Worm (Caenorhabditis elegans) whole organism, L3 larva: ENCODE data around the gene str-35.

Experiments
- ZK546.5 ChIP-seq: sonication (generic microtip); optimal IDR thresholded peaks from 2 replicates; lab custom pipeline; 2017; ENCODE audit warnings: missing biosample characterization, missing genetic modification characterization
- aly-2 ChIP-seq: fragments of 150-350 bp; optimal IDR thresholded peaks from 2 replicates; lab custom pipeline; 2014; ENCODE audit warnings: missing biosample characterization, missing genetic modification characterization
- ceh-16 ChIP-seq: sonication (generic microtip); optimal IDR thresholded peaks from 2 replicates; lab custom pipeline; 2017; ENCODE audit warnings: missing biosample characterization, missing genetic modification characterization
- ceh-28 ChIP-seq: fragments of 150-350 bp; optimal IDR thresholded peaks from 2 replicates; lab custom pipeline; 2014; ENCODE audit warnings: missing biosample characterization, missing genetic modification reagents, missing genetic modification characterization
- daf-12 ChIP-seq: fragments of 150-350 bp; optimal IDR thresholded peaks from 2 replicates; lab custom pipeline; 2014; ENCODE audit warnings: missing biosample characterization, missing genetic modification reagents, missing genetic modification characterization
- egl-27 ChIP-seq: sonication (generic microtip); optimal IDR thresholded peaks from 4 replicates; lab custom pipeline; 2017; ENCODE audit warnings: missing biosample characterization, missing genetic modification reagents, missing genetic modification characterization
- egl-5 ChIP-seq: fragments of 150-350 bp; optimal IDR thresholded peaks from 2 replicates; lab custom pipeline; 2017; ENCODE audit warnings: missing biosample characterization, missing genetic modification reagents, missing genetic modification characterization, inconsistent platforms
- elt-1 ChIP-seq: fragments of 150-350 bp; optimal IDR thresholded peaks from 2 replicates; lab custom pipeline; 2014; ENCODE audit warnings: missing biosample characterization, missing genetic modification characterization
- elt-2 ChIP-seq: sonication (generic microtip); optimal IDR thresholded peaks from 2 replicates; lab custom pipeline; 2016; ENCODE audit warnings: missing genetic modification reagents, mild to moderate bottlenecking, missing genetic modification characterization, missing compliant biosample characterization
- eor-1 ChIP-seq, 2 experiments: fragments of 150-350 bp; optimal IDR thresholded peaks; 2 replicates each; lab custom pipeline; 2014 to 2018; ENCODE audit warnings: missing biosample characterization in 2 of 2, missing genetic modification characterization in 2 of 2
- fkh-2 ChIP-seq: fragments of 150-350 bp; optimal IDR thresholded peaks from 2 replicates; lab custom pipeline; 2014; ENCODE audit warnings: missing biosample characterization, missing genetic modification reagents, missing genetic modification characterization
- fos-1 ChIP-seq: fragments of 150-350 bp; optimal IDR thresholded peaks from 2 replicates; lab custom pipeline; 2014; ENCODE audit warnings: missing biosample characterization, missing genetic modification characterization
- hmg-11 ChIP-seq: sonication (generic microtip); optimal IDR thresholded peaks from 2 replicates; lab custom pipeline; 2016; ENCODE audit warnings: missing genetic modification characterization, missing compliant biosample characterization
- lin-15B ChIP-seq: fragments of 150-350 bp; optimal IDR thresholded peaks from 2 replicates; lab custom pipeline; 2014; ENCODE audit warnings: missing biosample characterization, missing genetic modification characterization
- lin-39 ChIP-seq: fragments of 150-350 bp; optimal IDR thresholded peaks from 2 replicates; lab custom pipeline; 2018; ENCODE audit warnings: missing biosample characterization, missing genetic modification reagents, missing genetic modification characterization
- lsy-12 ChIP-seq: sonication (generic microtip); optimal IDR thresholded peaks from 2 replicates; lab custom pipeline; 2016; ENCODE audit warnings: mild to moderate bottlenecking, missing genetic modification characterization, missing compliant biosample characterization
- nfya-1 ChIP-seq: sonication (generic microtip); optimal IDR thresholded peaks from 2 replicates; lab custom pipeline; 2017; ENCODE audit warnings: missing genetic modification characterization, mild to moderate bottlenecking, missing compliant biosample characterization, antibody characterized with exemption, moderate library complexity; ENCODE audit not compliant: insufficient read depth
- nhr-11 ChIP-seq: fragments of 150-350 bp; optimal IDR thresholded peaks from 2 replicates; lab custom pipeline; 2014; ENCODE audit warnings: missing biosample characterization, missing genetic modification characterization
- nhr-12 ChIP-seq: fragments of 150-350 bp; optimal IDR thresholded peaks from 2 replicates; lab custom pipeline; 2014; ENCODE audit warnings: missing biosample characterization, missing genetic modification characterization
- nhr-23 ChIP-seq: fragments of 150-350 bp; optimal IDR thresholded peaks from 2 replicates; lab custom pipeline; 2014; ENCODE audit warnings: missing biosample characterization, missing genetic modification reagents, missing genetic modification characterization
- nhr-237 ChIP-seq: fragments of 150-350 bp; optimal IDR thresholded peaks from 2 replicates; lab custom pipeline; 2014; ENCODE audit warnings: missing biosample characterization, missing genetic modification characterization
- nhr-28 ChIP-seq: fragments of 150-350 bp; optimal IDR thresholded peaks from 2 replicates; lab custom pipeline; 2014; ENCODE audit warnings: missing biosample characterization, missing genetic modification characterization
- nhr-43 ChIP-seq: sonication (generic microtip); optimal IDR thresholded peaks from 2 replicates; lab custom pipeline; 2016; ENCODE audit warnings: mild to moderate bottlenecking, missing genetic modification characterization, missing compliant biosample characterization; ENCODE audit not compliant: poor library complexity, severe bottlenecking
- nhr-76 ChIP-seq: fragments of 150-350 bp; sonication (generic microtip); optimal IDR thresholded peaks from 5 replicates; lab custom pipeline; 2014; ENCODE audit warnings: missing biosample characterization, missing genetic modification characterization
- pqm-1 ChIP-seq: fragments of 150-350 bp; optimal IDR thresholded peaks from 2 replicates; lab custom pipeline; 2017; ENCODE audit warnings: missing biosample characterization, missing genetic modification characterization, inconsistent platforms
- sea-2 ChIP-seq: fragments of 150-350 bp; sonication (generic microtip); optimal IDR thresholded peaks from 4 replicates; lab custom pipeline; 2014; ENCODE audit warnings: missing biosample characterization, missing genetic modification reagents, missing genetic modification characterization
- skn-1 ChIP-seq: fragments of 150-350 bp; optimal IDR thresholded peaks from 2 replicates; lab custom pipeline; 2014; ENCODE audit warnings: missing biosample characterization, missing genetic modification characterization
- unc-39 ChIP-seq: sonication (generic microtip); optimal IDR thresholded peaks from 4 replicates; lab custom pipeline; 2017; ENCODE audit warnings: missing biosample characterization, missing genetic modification characterization
- unc-62 ChIP-seq: fragments of 150-350 bp; sonication (generic microtip); optimal IDR thresholded peaks from 4 replicates; lab custom pipeline; 2014; ENCODE audit warnings: missing biosample characterization, missing genetic modification reagents, missing genetic modification characterization
- zag-1 ChIP-seq: fragments of 150-350 bp; optimal IDR thresholded peaks from 2 replicates; lab custom pipeline; 2014; ENCODE audit warnings: missing biosample characterization, missing genetic modification characterization
- ztf-11 ChIP-seq: fragments of 150-350 bp; optimal IDR thresholded peaks from 2 replicates; lab custom pipeline; 2014; ENCODE audit warnings: missing biosample characterization, missing genetic modification characterization

The str-35 gene

DNA sequence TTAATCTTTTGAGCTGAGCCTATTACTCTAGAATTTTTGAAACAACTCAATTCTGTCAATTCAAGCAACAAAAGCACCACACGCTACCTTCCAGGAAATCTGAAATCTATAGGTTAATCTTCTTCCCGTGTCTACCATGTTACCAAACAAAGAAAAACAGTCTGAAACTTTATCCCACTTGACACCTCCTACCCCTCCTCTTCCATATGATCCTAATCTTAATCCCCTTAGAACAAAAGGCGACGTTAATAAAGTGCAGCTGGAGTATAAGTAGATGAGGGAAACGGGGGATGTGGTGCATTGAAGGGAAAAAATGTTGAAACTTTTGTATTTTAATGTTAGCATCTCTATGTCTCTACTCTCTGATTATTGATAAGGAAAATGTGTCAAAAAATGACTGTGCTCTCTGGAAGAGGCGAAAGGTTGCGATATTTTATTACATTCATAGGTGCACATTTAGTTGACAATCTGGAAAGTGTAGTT, 21.5 kb downstream of the str-35 start:
- no peak for TF ChIP-seq aly-2 (tag; lab: Kevin White, UChicago)
- TF ChIP-seq fos-1 (tag; lab: Kevin White, UChicago), result no peak
- peak; percentile 41 for TF ChIP-seq elt-2
- TF ChIP-seq eor-1 (tag; optimal IDR thresholded peaks at IDR 0.05; lab: Kevin White, UChicago), result no peak
- no peak for TF ChIP-seq nhr-76 (tag; lab: Kevin White, UChicago)
- TF ChIP-seq, all 47 proteins: peak for 1

DNA sequence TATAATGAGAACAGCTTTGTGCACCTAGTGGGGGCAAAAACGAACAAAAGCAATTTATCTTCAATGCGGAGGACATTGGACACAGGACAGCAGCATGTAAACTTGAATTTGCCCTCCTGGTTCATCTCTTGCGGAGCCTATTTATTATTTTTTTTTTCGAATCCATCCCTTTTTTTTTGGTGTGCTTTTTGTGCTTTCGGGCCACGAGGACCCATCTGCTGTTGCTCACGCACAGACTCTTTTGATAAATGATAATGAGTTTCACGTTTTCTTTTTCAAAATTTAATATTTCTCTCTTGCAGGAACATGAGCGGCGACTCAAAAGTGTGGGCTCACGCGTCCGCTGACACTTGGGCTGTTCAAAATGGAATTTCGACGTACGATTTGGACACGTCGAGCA, 22.5 kb downstream of the str-35 start, which contains the start of gene unc-62:
TSS of gene unc-62 (plus strand) at position 301 of the 400 bp plus-strand sequence.
- no peak for TF ChIP-seq fkh-2 (tag; lab: Kevin White, UChicago)
- TF ChIP-seq lin-39 (tag; lab: Kevin White, UChicago), result peak; percentile 57
- no peak for TF ChIP-seq ZK546.5 (tag; lab: Kevin White, UChicago)
- TF ChIP-seq lin-15B (tag; lab: Kevin White, UChicago), result no peak

DNA sequence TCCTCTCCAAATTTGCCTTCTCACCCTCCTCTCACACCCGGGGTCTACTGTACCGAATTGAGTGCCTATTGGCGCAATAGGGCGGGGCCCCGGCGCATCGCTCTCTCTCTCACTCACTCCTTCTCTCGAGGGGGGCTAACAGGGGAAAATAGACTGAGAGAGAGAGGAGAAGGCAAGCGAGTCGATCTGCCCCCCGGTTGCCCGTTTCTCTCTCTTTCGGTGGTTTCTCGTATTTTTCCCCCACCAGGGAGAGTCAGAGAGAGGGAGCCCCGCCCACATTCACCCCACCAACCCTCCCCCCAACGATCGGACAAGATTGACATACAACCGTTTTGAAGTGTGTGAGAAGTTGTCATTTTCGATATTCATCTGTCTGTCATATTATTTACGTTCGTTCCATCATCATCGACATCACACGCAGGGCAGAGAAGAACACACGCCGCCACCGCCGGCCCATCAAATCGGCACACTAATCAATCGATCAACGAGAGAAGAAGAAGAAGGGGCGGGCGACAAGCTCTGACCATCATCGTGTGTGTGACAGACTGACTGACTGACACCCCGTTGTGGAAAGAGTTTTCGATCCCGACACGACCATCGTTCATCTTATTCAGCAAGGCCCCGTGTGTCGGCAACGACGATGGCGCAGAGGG, 24.6 kb downstream of the str-35 start:
- TF ChIP-seq nhr-23 (tag; lab: Kevin White, UChicago), result no peak
- TF ChIP-seq unc-62, result peak; percentile 99
- peak; percentile 55 for TF ChIP-seq hmg-11 (tag; lab: Kevin White, UChicago)
- peak; percentile 89 for TF ChIP-seq lin-39 (tag; lab: Kevin White, UChicago)
- TF ChIP-seq ceh-28 (tag; lab: Kevin White, UChicago), result no peak
- TF ChIP-seq ceh-16 (tag; lab: Kevin White, UChicago), result no peak
- TF ChIP-seq ztf-11 (tag; lab: Kevin White, UChicago), result no peak
- TF ChIP-seq elt-1 (tag; lab: Kevin White, UChicago), result peak; percentile 12
- TF ChIP-seq nfya-1 (tag; lab: Kevin White, UChicago), result peak; percentile 100

DNA sequence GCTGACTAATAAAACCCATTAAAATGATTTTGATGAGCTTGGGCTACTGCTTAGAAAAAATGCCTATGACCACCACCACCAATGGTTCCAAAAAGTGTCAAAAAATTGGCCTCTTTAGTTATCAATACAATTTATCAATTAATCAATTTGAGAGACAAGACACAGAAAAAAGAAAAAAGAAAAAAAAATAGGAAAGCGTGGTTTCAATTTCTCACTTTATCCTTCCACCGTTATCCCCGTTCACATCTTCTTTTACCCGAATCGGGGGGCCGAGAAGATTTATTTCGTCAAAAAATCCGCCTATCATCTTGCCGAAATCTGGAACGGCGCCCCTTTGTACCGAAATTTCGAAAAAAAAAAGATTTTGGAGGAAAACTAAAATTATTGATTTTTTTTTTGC, 26.1 kb downstream of the str-35 start:
- TF ChIP-seq nhr-12, result no peak
- no peak for TF ChIP-seq zag-1 (tag; lab: Kevin White, UChicago)
- TF ChIP-seq daf-12 (tag; lab: Kevin White, UChicago), result no peak
- TF ChIP-seq nhr-11 (tag; lab: Kevin White, UChicago), result no peak
- no peak for TF ChIP-seq eor-1 (tag; optimal IDR thresholded peaks at IDR 0.05; lab: Kevin White, UChicago)
- TF ChIP-seq nfya-1 (tag; lab: Kevin White, UChicago), result no peak
- peak; percentile 62 for TF ChIP-seq unc-62

- TF ChIP-seq nfya-1 (tag; lab: Kevin White, UChicago) (no peak), elt-2 (peak; percentile 75), unc-62 (no peak), nhr-28 (tag; lab: Kevin White, UChicago) (no peak), eor-1 (tag; optimal IDR thresholded peaks at IDR 0.05; lab: Kevin White, UChicago) (no peak), egl-5 (tag; lab: Kevin White, UChicago) (no peak), egl-27 (tag; lab: Kevin White, UChicago) (no peak), lsy-12 (tag; lab: Kevin White, UChicago) (no peak), sea-2 (GFP tag; lab: Kevin White, UChicago) (no peak), pqm-1 (tag; lab: Kevin White, UChicago) (peak; percentile 51), unc-39 (tag; lab: Kevin White, UChicago) (no peak), nhr-76 (tag; lab: Kevin White, UChicago) (no peak), nhr-237 (tag; lab: Kevin White, UChicago) (no peak), nhr-43 (tag; lab: Kevin White, UChicago) (no peak), ceh-28 (tag; lab: Kevin White, UChicago) (no peak)
Observed at ce11 chrV:4501974-4502373, 27.3 kb downstream of the str-35 start.

- no peak for TF ChIP-seq eor-1 (tag; optimal IDR thresholded peaks at IDR 0.05; lab: Kevin White, UChicago)
- TF ChIP-seq egl-5 (tag; lab: Kevin White, UChicago), result no peak
- TF ChIP-seq lin-39 (tag; lab: Kevin White, UChicago), result no peak
- no peak for TF ChIP-seq ceh-28 (tag; lab: Kevin White, UChicago)
- TF ChIP-seq daf-12 (tag; lab: Kevin White, UChicago), result no peak
- no peak for TF ChIP-seq ztf-11 (tag; lab: Kevin White, UChicago)
- no peak for TF ChIP-seq skn-1 (tag; lab: Kevin White, UChicago)
- TF ChIP-seq, all 47 proteins: peak for 0
Observed at ce11 chrV:4502624-4503023, 28.0 kb downstream of the str-35 start.
